Worm (Caenorhabditis elegans): ENCODE results near the gene dmsr-9.

DNA sequence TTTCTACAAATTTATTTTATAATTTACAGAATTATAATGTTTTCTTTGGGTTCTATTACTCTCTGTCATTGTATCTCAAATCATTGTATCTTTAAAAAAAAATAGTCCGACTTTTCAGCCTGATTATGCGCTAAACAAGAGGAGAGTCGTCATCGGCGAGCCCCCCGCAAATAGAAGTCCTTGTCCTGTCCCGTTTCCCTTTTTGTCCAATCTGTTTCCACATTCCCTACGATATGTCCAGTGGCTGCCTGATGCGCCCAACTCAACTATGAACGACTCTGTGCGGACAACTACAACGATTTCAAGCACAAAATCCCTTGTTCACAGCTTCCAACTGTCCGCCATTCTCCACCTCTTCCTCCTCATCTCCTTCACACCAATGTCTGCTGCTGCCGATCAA lies 41.4 kb downstream of the dmsr-9 start, which contains the start of gene dbl-1:
- TF ChIP-seq ref-1 (GFP tag; conservative IDR thresholded peaks at IDR 0.05) (no peak), med-1 (GFP tag; optimal IDR thresholded peaks at IDR 0.05; ENCODE audit: insufficient read depth) (no peak)
